Worm (Caenorhabditis elegans) whole organism, young adult: ENCODE results near the gene F47B8.13.

Experiments
- lin-35 ChIP-seq, 3 experiments: fragments of 150-350 bp in 2 of 3; sonication (generic microtip) in 1 of 3; optimal IDR thresholded peaks; 2 replicates each; lab custom pipeline; 2014 to 2018; ENCODE audit warnings: missing biosample characterization in 3 of 3, missing genetic modification characterization in 3 of 3, missing genetic modification reagents in 3 of 3
- madf-10 ChIP-seq: sonication (generic microtip); optimal IDR thresholded peaks from 2 replicates; lab custom pipeline; 2016; ENCODE audit warnings: mild to moderate bottlenecking, missing genetic modification characterization, missing compliant biosample characterization
- snpc-1.1 ChIP-seq: sonication (generic microtip); optimal IDR thresholded peaks from 2 replicates; lab custom pipeline; 2017; ENCODE audit warnings: missing genetic modification characterization, mild to moderate bottlenecking, missing compliant biosample characterization, antibody characterized with exemption, moderate library complexity, missing genotype, missing genetic modification reagents; ENCODE audit not compliant: insufficient read depth

DNA sequence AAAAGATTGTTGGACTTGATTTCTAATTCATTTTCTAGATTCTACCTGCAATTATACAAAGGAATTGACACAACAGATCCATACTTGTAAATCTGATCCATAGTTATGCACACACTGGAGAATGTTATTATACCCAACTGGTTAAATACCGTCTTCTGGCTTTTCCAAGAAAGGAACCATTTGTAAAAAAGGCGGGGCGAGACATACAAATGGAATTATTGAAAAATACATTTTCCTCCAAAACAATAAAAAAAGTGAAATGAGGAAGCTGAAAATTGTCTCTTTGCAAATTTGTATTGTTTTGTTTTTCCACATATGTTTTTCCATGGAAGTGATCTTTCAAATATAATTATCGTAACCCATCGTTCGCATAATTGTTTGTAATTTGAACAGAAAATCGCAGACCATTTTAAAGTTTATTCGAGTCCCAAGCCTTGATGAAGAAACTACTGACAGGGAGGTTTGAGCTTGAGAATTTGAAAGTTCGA is 37.3 kb downstream of the F47B8.13 start, which contains the start of the genes srt-74 and F40G12.9:
- TF ChIP-seq madf-10 (no peak), snpc-1.1 (no peak), lin-35 (GFP tag; optimal IDR thresholded peaks at IDR 0.05; lab: Kevin White, UChicago) (no peak)
